Worm (Caenorhabditis elegans): ENCODE results near the gene C44H4.6.

DNA sequence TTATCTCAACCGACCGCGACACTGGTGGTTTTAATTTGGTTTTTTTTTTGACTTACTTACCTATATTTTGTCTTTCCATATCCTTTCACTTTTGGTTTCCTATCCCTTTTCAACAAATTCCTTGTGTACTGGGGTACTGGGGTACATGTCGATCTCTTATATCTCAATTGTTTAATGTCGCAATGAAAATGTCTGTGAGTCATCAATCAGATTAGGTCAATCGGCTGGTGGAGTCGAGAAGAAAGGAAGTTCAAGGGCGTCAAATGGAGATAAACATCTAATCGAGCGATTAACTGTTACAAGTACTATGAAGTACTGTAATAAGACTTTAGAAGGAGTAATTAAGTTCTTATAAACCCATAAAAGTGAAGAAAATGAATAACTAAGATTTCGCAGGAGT is 23.2 kb downstream of the C44H4.6 start:
- TF ChIP-seq hif-1 (tag; optimal IDR thresholded peaks at IDR 0.05) = no peak
- TF ChIP-seq ceh-28 (tag; optimal IDR thresholded peaks at IDR 0.05) = no peak
